Fruit fly (Drosophila melanogaster): ENCODE data around the gene Ublcp1.
A peak's percentile ranks its signal among the peaks of the same experiment; 100 is the strongest.

Gene Ublcp1

DNA sequence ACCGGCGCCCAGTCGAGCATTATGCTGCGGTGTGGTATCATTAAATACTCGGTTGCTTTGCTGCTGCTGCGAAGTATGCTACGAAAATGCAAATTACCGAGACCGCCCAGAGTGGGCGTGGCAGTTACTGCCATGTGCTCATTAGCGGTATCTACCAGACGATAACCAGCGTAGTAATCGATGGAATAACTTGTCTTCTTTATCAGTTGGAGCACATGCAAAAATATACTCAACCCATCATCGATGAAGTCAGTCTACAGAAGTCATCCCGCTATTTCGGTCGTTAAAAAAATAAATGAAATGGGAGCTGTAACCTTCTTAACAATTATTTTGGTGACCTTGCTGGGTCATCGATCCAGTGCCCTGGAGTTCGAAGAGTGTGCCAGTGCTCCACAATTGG lies 17.6 kb upstream of the Ublcp1 start, which contains the start of gene CG13837:
Gene CG13837 (plus strand): TSS at position 301 of the 400 bp plus-strand sequence.
- no peak for TF ChIP-seq CG12605 (GFP tag; IDR thresholded peaks at IDR 0.05)

DNA sequence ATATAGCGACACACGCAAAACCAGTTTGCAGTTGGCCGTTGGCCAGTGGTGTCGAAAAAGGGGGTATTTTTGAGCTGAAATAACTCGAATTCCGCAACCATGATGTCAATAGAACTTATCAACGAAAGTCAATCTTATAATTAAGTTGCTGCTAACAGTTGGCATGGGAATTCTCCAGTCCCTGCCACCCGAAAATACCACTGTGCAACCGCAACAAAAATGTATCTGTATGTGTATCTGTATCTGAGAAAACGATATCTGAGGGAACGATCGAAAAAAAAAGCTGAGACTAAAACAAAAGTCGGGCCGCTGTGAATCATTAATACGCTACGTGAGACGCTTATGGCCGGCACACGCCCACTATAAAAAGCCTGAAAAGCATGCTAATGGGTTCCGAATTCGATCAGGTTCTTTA lies 14.8 kb upstream of the Ublcp1 start:
- peak; percentile 87 for TF ChIP-seq Snoo (tag; optimal IDR thresholded peaks at IDR 0.05)
- peak; percentile 90 for TF ChIP-seq Pif1B (GFP tag; optimal IDR thresholded peaks at IDR 0.05)
- peak; percentile 77 for TF ChIP-seq CG32121 (GFP tag; IDR thresholded peaks at IDR 0.05)
- TF ChIP-seq CG15710 (tag; optimal IDR thresholded peaks at IDR 0.05), result peak; percentile 90
- peak; percentile 71 for TF ChIP-seq EcR (GFP tag; optimal IDR thresholded peaks at IDR 0.05)
- peak; percentile 73 for TF ChIP-seq CG13204 (GFP tag; optimal IDR thresholded peaks at IDR 0.05)
- peak; percentile 90 for TF ChIP-seq CG4496 (GFP tag; IDR thresholded peaks at IDR 0.05)
- peak; percentile 82 for TF ChIP-seq Ets98B (GFP tag; IDR thresholded peaks at IDR 0.05)
- TF ChIP-seq CG8159 (tag; optimal IDR thresholded peaks at IDR 0.05), result peak; percentile 86
- TF ChIP-seq rn (GFP tag; IDR thresholded peaks at IDR 0.05), result peak; percentile 47; the same call in 1 of the 2 replicates
- no peak for TF ChIP-seq CG12605 (GFP tag; IDR thresholded peaks at IDR 0.05)
- peak; percentile 36; the same call in 1 of the 2 replicates for TF ChIP-seq CG10348 (GFP tag; IDR thresholded peaks at IDR 0.05)
- peak; percentile 84 for TF ChIP-seq CG34367 (tag; optimal IDR thresholded peaks at IDR 0.05)
- TF ChIP-seq CG17806 (tag; optimal IDR thresholded peaks at IDR 0.05), result peak; percentile 85
- peak; percentile 78 for TF ChIP-seq CG9948 (tag; optimal IDR thresholded peaks at IDR 0.05)
- TF ChIP-seq gl (tag; optimal IDR thresholded peaks at IDR 0.05), result peak; percentile 74
- peak; percentile 66 for TF ChIP-seq CG8301 (tag; optimal IDR thresholded peaks at IDR 0.05)
- TF ChIP-seq D1 (tag; optimal IDR thresholded peaks at IDR 0.05), result peak; percentile 43
- peak; percentile 89 for TF ChIP-seq fd96Ca (GFP tag; IDR thresholded peaks at IDR 0.05)
- TF ChIP-seq CG14655 (GFP tag; optimal IDR thresholded peaks at IDR 0.05), result peak; percentile 69
- TF ChIP-seq Pif1A (GFP tag; optimal IDR thresholded peaks at IDR 0.05), result peak; percentile 88

DNA sequence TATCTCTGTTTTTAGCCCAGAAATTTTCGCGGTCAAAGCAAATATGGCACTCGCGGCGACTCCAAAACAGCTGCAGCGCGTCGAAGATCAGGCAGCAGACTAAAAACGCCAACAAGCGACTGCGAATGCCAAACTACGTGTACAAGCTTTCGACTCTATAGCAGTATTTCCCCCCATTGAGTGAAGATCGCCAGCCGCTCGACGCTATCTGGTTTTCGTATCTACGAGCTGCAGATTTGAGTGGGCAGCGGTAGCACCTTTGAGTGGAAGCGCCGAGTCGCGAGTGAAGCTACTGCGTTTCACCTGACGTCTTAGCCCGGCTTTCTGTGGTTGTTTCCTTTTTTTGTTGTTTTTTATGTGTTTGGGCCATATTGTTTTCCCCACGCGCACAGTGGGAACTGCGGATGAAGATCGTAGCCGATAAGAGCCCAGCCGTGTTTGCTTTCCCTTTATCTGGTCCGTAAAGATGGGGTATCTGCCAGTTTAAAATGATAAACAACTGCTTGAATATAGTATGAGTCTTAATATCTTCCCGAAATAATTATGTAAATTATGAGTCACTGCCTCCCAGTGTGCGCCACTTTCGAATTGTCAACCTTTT lies 13.1 kb upstream of the Ublcp1 start, which contains the start of gene CG17121:
Gene CG17121 (minus strand): TSS at position 126 of the 601 bp plus-strand sequence.
- no peak for TF ChIP-seq Snoo (tag; optimal IDR thresholded peaks at IDR 0.05)
- peak; percentile 75 for TF ChIP-seq fd96Ca (GFP tag; IDR thresholded peaks at IDR 0.05)
- no peak for TF ChIP-seq CG8301 (tag; optimal IDR thresholded peaks at IDR 0.05)
- no peak for TF ChIP-seq Ets98B (GFP tag; IDR thresholded peaks at IDR 0.05)
- peak; percentile 45 for TF ChIP-seq CG13204 (GFP tag; optimal IDR thresholded peaks at IDR 0.05)
- TF ChIP-seq CG12605 (GFP tag; IDR thresholded peaks at IDR 0.05), result no peak

dm6 chr3R:23048690-23049118 lies 12.6 kb upstream of the Ublcp1 start:
- TF ChIP-seq CG32121 (GFP tag; IDR thresholded peaks at IDR 0.05), result peak; percentile 90
- TF ChIP-seq CG17806 (tag; optimal IDR thresholded peaks at IDR 0.05), result peak; percentile 77
- TF ChIP-seq CG34367 (tag; optimal IDR thresholded peaks at IDR 0.05), result peak; percentile 73
- TF ChIP-seq rn (GFP tag; IDR thresholded peaks at IDR 0.05), result peak; percentile 43; the same call in 1 of the 2 replicates
- peak; percentile 85 for TF ChIP-seq Snoo (tag; optimal IDR thresholded peaks at IDR 0.05)
- TF ChIP-seq CG4496 (GFP tag; IDR thresholded peaks at IDR 0.05), result peak; percentile 72
- peak; percentile 93 for TF ChIP-seq CG14655 (GFP tag; optimal IDR thresholded peaks at IDR 0.05)
- peak; percentile 52; the same call in 1 of the 2 replicates for TF ChIP-seq CG10348 (GFP tag; IDR thresholded peaks at IDR 0.05)
- TF ChIP-seq Ets98B (GFP tag; IDR thresholded peaks at IDR 0.05), result peak; percentile 72
- peak; percentile 56; the same call in 1 of the 2 replicates for TF ChIP-seq CG12605 (GFP tag; IDR thresholded peaks at IDR 0.05)
- TF ChIP-seq Pif1A (GFP tag; optimal IDR thresholded peaks at IDR 0.05), result peak; percentile 81
- no peak for TF ChIP-seq CG13204 (GFP tag; optimal IDR thresholded peaks at IDR 0.05)
- peak; percentile 83 for TF ChIP-seq CG9948 (tag; optimal IDR thresholded peaks at IDR 0.05)
- peak; percentile 86 for TF ChIP-seq Pif1B (GFP tag; optimal IDR thresholded peaks at IDR 0.05)
- peak; percentile 63 for TF ChIP-seq D1 (tag; optimal IDR thresholded peaks at IDR 0.05)
- peak; percentile 88 for TF ChIP-seq CG8159 (tag; optimal IDR thresholded peaks at IDR 0.05)
- no peak; the same call in 2 of the 3 replicates for TF ChIP-seq fd96Ca (GFP tag; IDR thresholded peaks at IDR 0.05)
- no peak for TF ChIP-seq EcR (GFP tag; optimal IDR thresholded peaks at IDR 0.05)
- TF ChIP-seq CG8301 (tag; optimal IDR thresholded peaks at IDR 0.05), result peak; percentile 91
- no peak for TF ChIP-seq gl (tag; optimal IDR thresholded peaks at IDR 0.05)
- peak; percentile 81 for TF ChIP-seq CG15710 (tag; optimal IDR thresholded peaks at IDR 0.05)

dm6 chr3R:23051639-23052125 lies 9.6 kb upstream of the Ublcp1 start, which contains the start of gene Gr94a:
Gene Gr94a (plus strand): TSS chr3R:23051689.
- TF ChIP-seq CG15710 (tag; optimal IDR thresholded peaks at IDR 0.05) (no peak), CG32121 (GFP tag; IDR thresholded peaks at IDR 0.05) (no peak), CG12605 (GFP tag; IDR thresholded peaks at IDR 0.05) (no peak), Ets98B (GFP tag; IDR thresholded peaks at IDR 0.05) (no peak), gl (tag; optimal IDR thresholded peaks at IDR 0.05) (no peak), Pif1B (GFP tag; optimal IDR thresholded peaks at IDR 0.05) (no peak), EcR (GFP tag; optimal IDR thresholded peaks at IDR 0.05) (no peak), CG17806 (tag; optimal IDR thresholded peaks at IDR 0.05) (no peak), CG4496 (GFP tag; IDR thresholded peaks at IDR 0.05) (no peak), rn (GFP tag; IDR thresholded peaks at IDR 0.05) (no peak), CG8159 (tag; optimal IDR thresholded peaks at IDR 0.05) (no peak), CG13204 (GFP tag; optimal IDR thresholded peaks at IDR 0.05) (no peak), CG14655 (GFP tag; optimal IDR thresholded peaks at IDR 0.05) (no peak)

Measured in whole organism, pupa.